Fruit fly (Drosophila melanogaster): ENCODE data around the gene CG11550.

CG11550 gene

DNA sequence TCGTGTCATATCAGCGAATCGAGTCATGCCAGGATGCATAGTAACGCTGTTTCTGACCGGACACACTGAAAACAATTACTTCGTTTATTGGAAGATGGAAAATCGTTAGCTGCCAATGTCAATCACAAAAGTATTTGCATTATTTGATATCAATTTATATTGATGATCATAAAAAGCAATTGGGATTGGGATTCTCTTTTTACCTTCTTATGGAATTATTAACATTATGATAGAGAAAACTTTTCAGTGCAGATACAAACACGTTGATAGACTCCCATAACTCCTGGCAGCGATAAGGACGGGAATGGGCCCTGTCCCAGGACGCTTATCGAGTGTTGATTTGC lies 27.2 kb upstream of the CG11550 start:
- TF ChIP-seq CG33017 (tag; optimal IDR thresholded peaks at IDR 0.05): no peak
- TF ChIP-seq Crg-1 (GFP tag; optimal IDR thresholded peaks at IDR 0.05): no peak
- no peak for TF ChIP-seq CG7101 (tag; optimal IDR thresholded peaks at IDR 0.05)
- no peak for TF ChIP-seq bab1 (GFP tag; optimal IDR thresholded peaks at IDR 0.05)
- no peak for TF ChIP-seq pad (GFP tag; optimal IDR thresholded peaks at IDR 0.05)
- no peak for TF ChIP-seq kay (GFP tag; ENCODE audit: borderline replicate concordance)
- no peak for TF ChIP-seq Mnt (GFP tag; optimal IDR thresholded peaks at IDR 0.05)
- TF ChIP-seq ovo (GFP tag; optimal IDR thresholded peaks at IDR 0.05): no peak
- TF ChIP-seq cic (GFP tag; optimal IDR thresholded peaks at IDR 0.05): no peak
- no peak for TF ChIP-seq CG5204 (GFP tag; optimal IDR thresholded peaks at IDR 0.05)
- no peak for TF ChIP-seq tj (GFP tag; optimal IDR thresholded peaks at IDR 0.05)
- TF ChIP-seq Clk (GFP tag; optimal IDR thresholded peaks at IDR 0.05): no peak
- TF ChIP-seq Hr96 (GFP tag; optimal IDR thresholded peaks at IDR 0.05): no peak
- TF ChIP-seq CG1620 (GFP tag; optimal IDR thresholded peaks at IDR 0.05): no peak
- no peak for TF ChIP-seq CG12768 (GFP tag; optimal IDR thresholded peaks at IDR 0.05)

- TF ChIP-seq Crg-1 (GFP tag; optimal IDR thresholded peaks at IDR 0.05) (no peak), toe (GFP tag; optimal IDR thresholded peaks at IDR 0.05) (no peak), CG5204 (GFP tag; optimal IDR thresholded peaks at IDR 0.05) (no peak), Clk (GFP tag; optimal IDR thresholded peaks at IDR 0.05) (no peak), Hr96 (GFP tag; optimal IDR thresholded peaks at IDR 0.05) (no peak), cnc (optimal IDR thresholded peaks at IDR 0.05) (no peak), pad (GFP tag; optimal IDR thresholded peaks at IDR 0.05) (no peak), CG14711 (tag; optimal IDR thresholded peaks at IDR 0.05) (no peak), kay (GFP tag; ENCODE audit: borderline replicate concordance) (no peak), tj (GFP tag; optimal IDR thresholded peaks at IDR 0.05) (no peak), CG1620 (GFP tag; optimal IDR thresholded peaks at IDR 0.05) (no peak)
Measured at dm6 chr3R:31706142-31706894, 26.6 kb upstream of the CG11550 start.

DNA sequence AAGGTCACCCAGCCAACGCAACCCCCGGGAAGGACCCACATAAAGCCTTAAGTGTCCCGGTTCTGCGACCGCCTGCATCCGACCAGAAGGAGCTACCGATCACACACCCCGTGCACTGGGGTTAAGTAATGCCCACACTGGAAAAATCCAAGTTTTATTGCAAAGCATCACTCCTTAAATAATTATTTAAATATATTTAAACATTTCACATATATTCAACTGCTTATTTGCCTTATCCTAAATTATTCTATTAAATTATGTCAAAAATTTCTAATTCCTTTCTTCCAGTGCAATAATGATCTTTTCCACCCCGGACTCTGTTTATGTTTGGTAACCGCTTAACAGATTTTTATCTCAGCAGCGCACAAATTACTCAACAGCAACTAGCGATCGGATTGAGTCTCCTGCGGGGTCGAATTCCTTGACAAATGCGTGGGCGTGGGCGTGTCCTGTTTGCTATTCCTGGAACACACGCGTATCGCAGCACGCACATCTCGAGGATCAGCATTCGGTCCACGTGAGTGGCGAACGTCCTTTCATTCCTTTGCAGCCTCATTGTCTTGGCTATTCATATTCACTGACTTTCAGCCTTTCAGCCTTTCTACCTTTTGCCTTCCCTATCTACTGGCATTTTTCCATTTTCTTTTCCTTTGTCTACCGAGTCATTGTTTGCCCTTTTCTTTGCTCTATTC lies 25.0 kb upstream of the CG11550 start:
- no peak for TF ChIP-seq bab1 (GFP tag; optimal IDR thresholded peaks at IDR 0.05)
- TF ChIP-seq Mnt (GFP tag; optimal IDR thresholded peaks at IDR 0.05): no peak
- TF ChIP-seq ovo (GFP tag; optimal IDR thresholded peaks at IDR 0.05): no peak
- no peak for TF ChIP-seq toe (GFP tag; optimal IDR thresholded peaks at IDR 0.05)
- no peak for TF ChIP-seq cic (GFP tag; optimal IDR thresholded peaks at IDR 0.05)

- no peak for TF ChIP-seq CG1620 (GFP tag; optimal IDR thresholded peaks at IDR 0.05)
- no peak for TF ChIP-seq CG7045 (GFP tag; optimal IDR thresholded peaks at IDR 0.05)
- no peak for TF ChIP-seq bab1 (GFP tag; optimal IDR thresholded peaks at IDR 0.05)
- TF ChIP-seq CG7101 (tag; optimal IDR thresholded peaks at IDR 0.05): no peak
- no peak for TF ChIP-seq kay (GFP tag; ENCODE audit: borderline replicate concordance)
- TF ChIP-seq pad (GFP tag; optimal IDR thresholded peaks at IDR 0.05): no peak
- TF ChIP-seq CG14711 (tag; optimal IDR thresholded peaks at IDR 0.05): no peak
- TF ChIP-seq CG5204 (GFP tag; optimal IDR thresholded peaks at IDR 0.05): no peak
- no peak for TF ChIP-seq Clk (GFP tag; optimal IDR thresholded peaks at IDR 0.05)
- TF ChIP-seq cic (GFP tag; optimal IDR thresholded peaks at IDR 0.05): no peak
- TF ChIP-seq cnc (optimal IDR thresholded peaks at IDR 0.05): no peak
- TF ChIP-seq CG11617 (GFP tag; optimal IDR thresholded peaks at IDR 0.05): no peak
- TF ChIP-seq CG12768 (GFP tag; optimal IDR thresholded peaks at IDR 0.05): no peak
- TF ChIP-seq toe (GFP tag; optimal IDR thresholded peaks at IDR 0.05): no peak
- no peak for TF ChIP-seq CG33017 (tag; optimal IDR thresholded peaks at IDR 0.05)
- TF ChIP-seq Crg-1 (GFP tag; optimal IDR thresholded peaks at IDR 0.05): no peak
- no peak for TF ChIP-seq Mnt (GFP tag; optimal IDR thresholded peaks at IDR 0.05)
- TF ChIP-seq tj (GFP tag; optimal IDR thresholded peaks at IDR 0.05): no peak
- no peak for TF ChIP-seq Hr96 (GFP tag; optimal IDR thresholded peaks at IDR 0.05)
Measured at dm6 chr3R:31703370-31703769, 23.7 kb upstream of the CG11550 start.

- TF ChIP-seq Mnt (GFP tag; optimal IDR thresholded peaks at IDR 0.05) (no peak), CG14711 (tag; optimal IDR thresholded peaks at IDR 0.05) (no peak), Crg-1 (GFP tag; optimal IDR thresholded peaks at IDR 0.05) (no peak), tj (GFP tag; optimal IDR thresholded peaks at IDR 0.05) (no peak), CG12768 (GFP tag; optimal IDR thresholded peaks at IDR 0.05) (no peak), pad (GFP tag; optimal IDR thresholded peaks at IDR 0.05) (no peak), Clk (GFP tag; optimal IDR thresholded peaks at IDR 0.05) (no peak), CG11617 (GFP tag; optimal IDR thresholded peaks at IDR 0.05) (no peak), CG33017 (tag; optimal IDR thresholded peaks at IDR 0.05) (no peak), CG5204 (GFP tag; optimal IDR thresholded peaks at IDR 0.05) (no peak), ovo (GFP tag; optimal IDR thresholded peaks at IDR 0.05) (no peak), CG7045 (GFP tag; optimal IDR thresholded peaks at IDR 0.05) (no peak), toe (GFP tag; optimal IDR thresholded peaks at IDR 0.05) (no peak), cnc (optimal IDR thresholded peaks at IDR 0.05) (no peak), CG7101 (tag; optimal IDR thresholded peaks at IDR 0.05) (no peak), CG1620 (GFP tag; optimal IDR thresholded peaks at IDR 0.05) (no peak), Hr96 (GFP tag; optimal IDR thresholded peaks at IDR 0.05) (no peak)
Measured at dm6 chr3R:31701934-31702333, 22.3 kb upstream of the CG11550 start.

dm6 chr3R:31700212-31700611 lies 20.5 kb upstream of the CG11550 start:
- TF ChIP-seq Hr96 (GFP tag; optimal IDR thresholded peaks at IDR 0.05) (no peak), tj (GFP tag; optimal IDR thresholded peaks at IDR 0.05) (no peak), CG7045 (GFP tag; optimal IDR thresholded peaks at IDR 0.05) (no peak), CG33017 (tag; optimal IDR thresholded peaks at IDR 0.05) (no peak), Crg-1 (GFP tag; optimal IDR thresholded peaks at IDR 0.05) (no peak), Mnt (GFP tag; optimal IDR thresholded peaks at IDR 0.05) (no peak), cnc (optimal IDR thresholded peaks at IDR 0.05) (no peak)
